Fruit fly (Drosophila melanogaster) whole organism, pupa: ENCODE measurements around the gene Eip75B.

ENCODE experiments used
- CG12605 ChIP-seq: fragments of 200-800 bp; sonication (Bioruptor generic); IDR thresholded peaks from 2 replicates; pipeline ENCODE4 v1.3.6; 2022; ENCODE audit warnings: missing biosample characterization, missing genetic modification characterization
- CG13204 ChIP-seq: fragments of 200-800 bp; sonication (Bioruptor generic); optimal IDR thresholded peaks from 2 replicates; lab custom pipeline; 2018; ENCODE audit warnings: missing biosample characterization, mild to moderate bottlenecking, missing genetic modification characterization, moderate library complexity
- CG14655 ChIP-seq: fragments of 200-800 bp; sonication (Bioruptor generic); optimal IDR thresholded peaks from 3 replicates; lab custom pipeline; 2017; ENCODE audit warnings: mild to moderate bottlenecking, missing biosample characterization, missing genetic modification reagents, missing genetic modification characterization
- CG32121 ChIP-seq: fragments of 200-800 bp; sonication (Bioruptor generic); IDR thresholded peaks from 2 replicates; pipeline ENCODE4 v1.3.6; 2022; ENCODE audit warnings: missing biosample characterization, missing genetic modification characterization
- CG34367 ChIP-seq: fragments of 200-800 bp; sonication (Bioruptor generic); optimal IDR thresholded peaks from 2 replicates; lab custom pipeline; 2018; ENCODE audit warnings: missing biosample characterization, mild to moderate bottlenecking, missing genetic modification characterization
- CG4496 ChIP-seq: fragments of 200-800 bp; sonication (Bioruptor generic); IDR thresholded peaks from 3 replicates; pipeline ENCODE4 v1.3.6; 2022; ENCODE audit warnings: missing biosample characterization, missing genetic modification characterization
- CG8159 ChIP-seq: fragments of 200-800 bp; sonication (Bioruptor generic); optimal IDR thresholded peaks from 3 replicates; lab custom pipeline; 2018; ENCODE audit warnings: missing biosample characterization, mild to moderate bottlenecking, missing genetic modification characterization, moderate library complexity
- EcR ChIP-seq: fragments of 200-800 bp; sonication (Bioruptor generic); optimal IDR thresholded peaks from 3 replicates; lab custom pipeline; 2019; ENCODE audit warnings: missing biosample characterization, missing genetic modification characterization, mild to moderate bottlenecking, moderate library complexity, missing genetic modification reagents
- Ets98B ChIP-seq: fragments of 200-800 bp; sonication (Bioruptor generic); IDR thresholded peaks from 2 replicates; pipeline ENCODE4 v1.3.6; 2022; ENCODE audit warnings: missing biosample characterization, missing genetic modification characterization
- fd96Ca ChIP-seq: fragments of 200-800 bp; sonication (Bioruptor generic); IDR thresholded peaks from 3 replicates; pipeline ENCODE4 v1.3.6; 2022; ENCODE audit warnings: missing biosample characterization, missing genetic modification characterization
- gl ChIP-seq: fragments of 200-800 bp; sonication (Bioruptor generic); optimal IDR thresholded peaks from 2 replicates; lab custom pipeline; 2018; ENCODE audit warnings: missing biosample characterization, mild to moderate bottlenecking, missing genetic modification characterization
- rn ChIP-seq: fragments of 200-800 bp; sonication (Bioruptor generic); IDR thresholded peaks from 2 replicates; pipeline ENCODE4 v1.3.6; 2022; ENCODE audit warnings: missing biosample characterization, missing genetic modification characterization

DNA sequence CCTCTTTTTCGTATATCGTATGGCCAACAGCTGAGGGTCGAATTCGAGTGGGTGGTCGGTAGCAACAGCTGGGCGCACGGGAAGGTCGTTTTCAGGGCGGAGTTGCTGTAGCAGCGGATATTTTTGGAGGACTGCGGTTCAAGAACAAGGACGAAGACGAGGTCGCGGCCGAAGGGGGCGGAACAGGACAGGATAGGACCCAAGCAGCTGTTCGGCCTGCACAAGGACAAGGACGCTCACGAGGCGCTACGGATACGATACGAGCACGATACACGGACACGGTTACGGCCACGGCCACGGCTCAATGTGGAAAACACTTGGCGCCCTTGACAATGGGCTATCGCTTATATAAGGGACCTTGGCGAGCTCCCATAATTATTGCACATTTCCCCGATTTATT lies 3.3 kb downstream of the Eip75B start:
- TF ChIP-seq CG13204 (GFP tag; lab: Kevin White, UChicago) (no peak), CG32121 (GFP tag; lab: Robert Waterston, UW) (no peak), rn (GFP tag; lab: Robert Waterston, UW) (no peak), EcR (no peak), CG14655 (GFP tag; lab: Kevin White, UChicago) (no peak), fd96Ca (GFP tag; lab: Robert Waterston, UW) (no peak), CG8159 (no peak), gl (tag; lab: Kevin White, UChicago) (no peak), CG34367 (tag; lab: Kevin White, UChicago) (no peak), CG4496 (no peak), Ets98B (no peak), CG12605 (GFP tag; lab: Robert Waterston, UW) (no peak)
